Fruit fly (Drosophila melanogaster) whole organism, wandering third instar larva: ENCODE data around the gene CG43376.

ENCODE experiments used
- Abd-B ChIP-seq: fragments of >200 bp; optimal IDR thresholded peaks from 2 replicates; lab custom pipeline; 2017; ENCODE audit warnings: missing biosample characterization, missing genetic modification characterization
- CG32264 ChIP-seq: fragments of 200-800 bp; sonication (Bioruptor generic); optimal IDR thresholded peaks from 2 replicates; lab custom pipeline; 2016; ENCODE audit warnings: missing biosample characterization, missing genetic modification characterization
- CG9705 ChIP-seq: fragments of 200-800 bp; sonication (Bioruptor generic); optimal IDR thresholded peaks from 2 replicates; lab custom pipeline; 2018; ENCODE audit warnings: missing biosample characterization, mild to moderate bottlenecking, missing genetic modification characterization
- Dif ChIP-seq: fragments of 200-275, 200-300 bp; sonication (Bioruptor generic); optimal IDR thresholded peaks from 2 replicates; lab custom pipeline; 2018; ENCODE audit warnings: missing biosample characterization, missing genetic modification characterization; ENCODE audit not compliant: partially characterized antibody
- GATAd ChIP-seq: sonication (Bioruptor generic); optimal IDR thresholded peaks from 2 replicates; lab custom pipeline; 2016; ENCODE audit warnings: missing biosample characterization, missing genetic modification characterization
- Hnf4 ChIP-seq: fragments of 200-800 bp; sonication (Bioruptor generic); optimal IDR thresholded peaks from 2 replicates; lab custom pipeline; 2016; ENCODE audit warnings: missing biosample characterization, mild to moderate bottlenecking, missing genetic modification characterization
- Hr78 ChIP-seq: fragments of >200 bp; optimal IDR thresholded peaks from 2 replicates; lab custom pipeline; 2017; ENCODE audit warnings: missing biosample characterization, missing genetic modification characterization
- Hr83 ChIP-seq: fragments of 200-300 bp; sonication (Bioruptor generic); optimal IDR thresholded peaks from 2 replicates; lab custom pipeline; 2016; ENCODE audit warnings: missing biosample characterization, mild to moderate bottlenecking, missing genetic modification characterization, moderate library complexity; ENCODE audit not compliant: poor library complexity, severe bottlenecking
- Jra ChIP-seq: sonication (Bioruptor generic); optimal IDR thresholded peaks from 2 replicates; lab custom pipeline; 2016; ENCODE audit warnings: missing biosample characterization, missing genetic modification characterization
- Mio ChIP-seq: sonication (Bioruptor generic); optimal IDR thresholded peaks from 2 replicates; lab custom pipeline; 2016; ENCODE audit warnings: missing biosample characterization, missing genetic modification characterization
- Myc ChIP-seq: fragments of >200 bp; optimal IDR thresholded peaks from 2 replicates; lab custom pipeline; 2017
- N ChIP-seq: fragments of >200 bp; optimal IDR thresholded peaks from 2 replicates; lab custom pipeline; 2018; ENCODE audit warnings: missing biosample characterization, missing external identifiers, missing genetic modification characterization
- OdsH ChIP-seq: fragments of 200-800 bp; sonication (Bioruptor generic); optimal IDR thresholded peaks from 2 replicates; lab custom pipeline; 2016; ENCODE audit warnings: missing biosample characterization, mild to moderate bottlenecking, missing genetic modification characterization
- Rel ChIP-seq, 2 experiments: fragments of 200-800 bp; sonication (Bioruptor generic) in 1 of 2; optimal IDR thresholded peaks; 2 replicates in 1 of 2; 3 replicates in 1 of 2; lab custom pipeline; 2016 to 2019; ENCODE audit warnings: mild to moderate bottlenecking in 2 of 2, missing biosample characterization in 2 of 2, missing genetic modification characterization in 2 of 2, moderate library complexity in 1 of 2
- Sp1 ChIP-seq: fragments of 200-800 bp; sonication (Bioruptor generic); optimal IDR thresholded peaks from 3 replicates; lab custom pipeline; 2019; ENCODE audit warnings: missing biosample characterization, mild to moderate bottlenecking, missing genetic modification characterization, moderate library complexity
- br ChIP-seq: fragments of 200-800 bp; sonication (Bioruptor generic); optimal IDR thresholded peaks from 2 replicates; lab custom pipeline; 2016; ENCODE audit warnings: missing biosample characterization, missing genetic modification characterization
- dl ChIP-seq, 2 experiments: fragments of 175-275, 200-275 bp in 1 of 2; fragments of 200-275 bp in 1 of 2; sonication (Bioruptor generic); optimal IDR thresholded peaks; lab custom pipeline; 2018; ENCODE audit warnings: mild to moderate bottlenecking in 2 of 2, missing biosample characterization in 2 of 2, missing genetic modification characterization in 2 of 2, moderate library complexity in 2 of 2; ENCODE audit not compliant: partially characterized antibody in 2 of 2, insufficient read depth in 1 of 2
- dsf ChIP-seq: sonication (Bioruptor generic); optimal IDR thresholded peaks from 2 replicates; lab custom pipeline; 2016; ENCODE audit warnings: missing biosample characterization, missing genetic modification characterization, borderline replicate concordance
- ey ChIP-seq: fragments of 200-800 bp; sonication (Bioruptor generic); optimal IDR thresholded peaks from 2 replicates; lab custom pipeline; 2016; ENCODE audit warnings: missing biosample characterization, missing genetic modification characterization
- foxo ChIP-seq, 2 experiments: fragments of 200-800 bp; sonication (Bioruptor generic); optimal IDR thresholded peaks; 2 replicates in 1 of 2; 3 replicates in 1 of 2; lab custom pipeline; 2016 to 2017; ENCODE audit warnings: missing biosample characterization in 2 of 2, missing genetic modification characterization in 2 of 2
- fru ChIP-seq: fragments of 200-800 bp; sonication (Bioruptor generic); optimal IDR thresholded peaks from 3 replicates; lab custom pipeline; 2016; ENCODE audit warnings: missing biosample characterization, mild to moderate bottlenecking, missing genetic modification characterization
- h ChIP-seq: fragments of 200-800 bp; sonication (Bioruptor generic); optimal IDR thresholded peaks from 3 replicates; lab custom pipeline; 2016; ENCODE audit warnings: missing biosample characterization, mild to moderate bottlenecking, missing genetic modification characterization
- pan ChIP-seq: fragments of >200 bp; optimal IDR thresholded peaks from 2 replicates; lab custom pipeline; 2017
- psq ChIP-seq: fragments of 200-800 bp; sonication (Bioruptor generic); optimal IDR thresholded peaks from 3 replicates; lab custom pipeline; 2017; ENCODE audit warnings: missing biosample characterization, mild to moderate bottlenecking, missing genetic modification characterization, moderate library complexity
- rgr ChIP-seq: fragments of 200-800 bp; sonication (Bioruptor generic); optimal IDR thresholded peaks from 3 replicates; lab custom pipeline; 2016; ENCODE audit warnings: missing biosample characterization, mild to moderate bottlenecking, missing genetic modification characterization
- sage ChIP-seq: fragments of 200-800 bp; sonication (Bioruptor generic); optimal IDR thresholded peaks from 2 replicates; lab custom pipeline; 2016; ENCODE audit warnings: missing biosample characterization, mild to moderate bottlenecking, missing genetic modification characterization
- sv ChIP-seq: fragments of 200-800 bp; sonication (Bioruptor generic); optimal IDR thresholded peaks from 3 replicates; lab custom pipeline; 2016; ENCODE audit warnings: missing biosample characterization, missing genetic modification characterization
- tai ChIP-seq: sonication (Bioruptor generic); optimal IDR thresholded peaks from 2 replicates; lab custom pipeline; 2016; ENCODE audit warnings: missing biosample characterization, missing genetic modification characterization
- usp ChIP-seq: fragments of >200 bp; optimal IDR thresholded peaks from 2 replicates; lab custom pipeline; 2017; ENCODE audit warnings: missing biosample characterization, missing genetic modification characterization
- woc ChIP-seq: sonication (Bioruptor generic); optimal IDR thresholded peaks from 2 replicates; lab custom pipeline; 2016; ENCODE audit warnings: missing biosample characterization, mild to moderate bottlenecking, missing genetic modification characterization

The CG43376 gene

DNA sequence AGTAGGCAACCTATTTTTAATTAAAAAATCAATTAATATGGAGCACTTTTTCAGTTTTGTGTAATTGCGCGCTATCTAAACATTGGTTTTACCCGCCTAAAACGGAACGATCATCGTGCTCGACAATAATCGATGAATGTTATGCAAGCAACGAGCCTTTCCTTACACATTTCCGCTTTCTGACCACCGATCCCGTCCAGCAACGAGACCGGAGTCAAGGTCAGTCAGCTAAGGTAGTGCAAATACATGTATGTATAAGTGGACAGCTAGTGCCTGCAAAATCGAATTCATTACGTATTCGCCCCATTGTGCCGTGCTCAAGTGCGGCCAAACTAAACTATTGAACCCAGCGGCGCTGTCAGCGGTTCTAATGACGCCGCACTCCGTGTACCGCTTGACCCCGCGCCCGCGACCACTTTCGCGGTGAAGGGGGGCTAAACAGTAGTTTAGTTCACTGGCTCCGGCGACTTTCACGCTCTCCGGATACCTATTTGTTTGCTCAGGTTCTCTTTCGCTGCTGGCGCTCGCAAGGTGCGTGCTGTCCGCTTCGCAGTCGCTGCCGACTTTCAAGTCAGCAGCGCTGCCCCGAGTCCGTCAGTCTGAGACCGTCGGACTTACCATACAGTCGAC is 29.4 kb downstream of the CG43376 start, which contains the start of gene CAH1:
Gene CAH1 (plus strand): TSS at position 595 of the 630 bp plus-strand sequence.
- TF ChIP-seq h (GFP tag; lab: Kevin White, UChicago) (no peak), tai (GFP tag; lab: Kevin White, UChicago) (no peak), GATAd (GFP tag; lab: Kevin White, UChicago) (no peak), N (GFP tag; lab: Kevin White, UChicago) (no peak), rgr (GFP tag; lab: Kevin White, UChicago) (no peak), CG9705 (GFP tag; lab: Kevin White, UChicago) (no peak), usp (GFP tag; lab: Kevin White, UChicago) (no peak), Jra (GFP tag; lab: Kevin White, UChicago) (no peak), foxo (GFP tag; optimal IDR thresholded peaks at IDR 0.05; lab: Kevin White, UChicago) (no peak)

DNA sequence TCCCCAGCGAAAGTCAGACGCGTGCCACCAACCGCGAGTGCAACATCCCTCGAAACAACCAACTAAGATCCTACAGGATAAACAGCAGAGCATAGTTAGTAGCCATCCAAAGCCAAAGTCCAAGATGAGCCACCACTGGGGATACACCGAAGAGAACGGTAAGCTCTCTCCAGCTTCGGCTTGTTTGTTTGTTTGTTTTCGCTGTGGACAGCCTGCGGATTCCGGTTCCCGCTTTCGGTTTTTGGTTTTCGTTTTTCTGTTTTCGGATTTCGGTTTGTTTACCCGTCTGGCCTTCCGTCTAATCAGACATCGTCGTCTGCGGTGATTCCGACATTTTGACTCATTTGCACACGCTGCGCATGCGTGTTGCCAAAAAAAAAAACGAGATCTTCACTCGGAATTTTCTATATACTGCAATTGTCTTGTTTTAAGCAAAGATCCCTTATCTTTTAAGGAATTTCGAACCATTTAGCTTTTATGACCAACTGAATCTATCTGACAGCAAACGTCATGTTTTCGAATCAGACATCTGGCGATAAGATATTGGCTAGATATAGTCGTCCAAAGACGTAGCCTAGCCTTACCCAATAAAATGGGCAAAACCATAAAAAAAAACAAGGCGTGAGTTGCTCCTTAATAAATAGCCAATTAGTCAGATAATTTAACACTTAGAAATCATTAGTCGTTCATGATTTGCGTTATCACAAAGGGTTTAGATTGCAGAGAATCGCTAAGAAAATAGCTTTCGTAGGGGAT is 30.2 kb downstream of the CG43376 start:
- TF ChIP-seq woc (GFP tag; lab: Kevin White, UChicago): no peak
- TF ChIP-seq Rel (GFP tag; optimal IDR thresholded peaks at IDR 0.05; lab: Kevin White, UChicago): no peak
- TF ChIP-seq Rel (tag; optimal IDR thresholded peaks at IDR 0.05; lab: Kevin White, UChicago): peak; percentile 52
- peak; percentile 44 for TF ChIP-seq br (GFP tag; lab: Kevin White, UChicago)
- TF ChIP-seq N (GFP tag; lab: Kevin White, UChicago): no peak
- peak in 1 of 2 experiments; percentile 4 for TF ChIP-seq foxo (GFP tag; optimal IDR thresholded peaks at IDR 0.05; lab: Kevin White, UChicago)
- no peak for TF ChIP-seq rgr (GFP tag; lab: Kevin White, UChicago)
- no peak for TF ChIP-seq Hnf4 (GFP tag; lab: Kevin White, UChicago)
- no peak for TF ChIP-seq Sp1 (GFP tag; lab: Kevin White, UChicago)
- TF ChIP-seq sage (GFP tag; lab: Kevin White, UChicago): no peak

DNA sequence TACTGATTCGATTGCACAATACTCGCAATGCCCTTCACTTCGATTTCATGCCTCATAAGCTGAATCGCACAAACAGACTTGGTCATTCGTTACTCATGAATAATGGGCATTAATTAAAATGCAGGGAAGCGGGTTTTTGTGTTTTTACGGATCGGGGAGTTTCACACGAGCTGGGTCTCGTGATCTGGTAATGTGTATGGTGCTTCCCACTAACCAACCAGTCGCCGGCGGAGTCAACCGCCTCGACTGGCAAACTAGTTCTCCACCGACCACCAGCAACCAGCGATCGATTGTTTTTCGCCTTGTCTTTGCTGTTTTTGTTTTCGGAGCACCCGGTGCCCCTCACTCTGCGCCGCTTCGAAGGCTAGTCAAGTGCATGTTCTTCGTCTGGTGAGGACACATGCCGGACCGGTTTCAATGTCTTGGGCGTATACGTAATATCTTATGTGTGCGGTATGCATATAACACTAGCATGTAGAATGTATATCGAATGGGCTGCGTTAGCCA is 30.8 kb downstream of the CG43376 start:
- TF ChIP-seq OdsH (no peak), foxo (GFP tag; optimal IDR thresholded peaks at IDR 0.05; lab: Kevin White, UChicago) (no peak), Hr78 (no peak), Jra (GFP tag; lab: Kevin White, UChicago) (no peak), CG32264 (GFP tag; lab: Kevin White, UChicago) (no peak), ey (GFP tag; lab: Kevin White, UChicago) (no peak), dl (GFP tag; optimal IDR thresholded peaks at IDR 0.05; lab: Kevin White, UChicago; ENCODE audit: insufficient read depth in 1 of 2, partially characterized antibody in 2 of 2) (no peak), woc (GFP tag; lab: Kevin White, UChicago) (no peak), Hr83 (peak; percentile 10), Mio (GFP tag; lab: Kevin White, UChicago) (no peak), CG9705 (GFP tag; lab: Kevin White, UChicago) (no peak), br (GFP tag; lab: Kevin White, UChicago) (no peak), Sp1 (GFP tag; lab: Kevin White, UChicago) (no peak), pan (lab: Kevin White, UChicago) (no peak), sv (GFP tag; lab: Kevin White, UChicago) (no peak), psq (GFP tag; lab: Kevin White, UChicago) (no peak), GATAd (GFP tag; lab: Kevin White, UChicago) (no peak), rgr (GFP tag; lab: Kevin White, UChicago) (no peak), Dif (GFP tag; lab: Kevin White, UChicago) (peak; percentile 4), sage (GFP tag; lab: Kevin White, UChicago) (no peak), Myc (lab: Kevin White, UChicago) (no peak), fru (GFP tag; lab: Kevin White, UChicago) (no peak), Abd-B (GFP tag; lab: Kevin White, UChicago) (no peak), dsf (GFP tag; lab: Kevin White, UChicago) (no peak), Rel (GFP tag; optimal IDR thresholded peaks at IDR 0.05; lab: Kevin White, UChicago) (no peak), Rel (tag; optimal IDR thresholded peaks at IDR 0.05; lab: Kevin White, UChicago) (peak; percentile 8)
